Worm (Caenorhabditis elegans): ENCODE measurements around the gene Y105C5A.10.

DNA sequence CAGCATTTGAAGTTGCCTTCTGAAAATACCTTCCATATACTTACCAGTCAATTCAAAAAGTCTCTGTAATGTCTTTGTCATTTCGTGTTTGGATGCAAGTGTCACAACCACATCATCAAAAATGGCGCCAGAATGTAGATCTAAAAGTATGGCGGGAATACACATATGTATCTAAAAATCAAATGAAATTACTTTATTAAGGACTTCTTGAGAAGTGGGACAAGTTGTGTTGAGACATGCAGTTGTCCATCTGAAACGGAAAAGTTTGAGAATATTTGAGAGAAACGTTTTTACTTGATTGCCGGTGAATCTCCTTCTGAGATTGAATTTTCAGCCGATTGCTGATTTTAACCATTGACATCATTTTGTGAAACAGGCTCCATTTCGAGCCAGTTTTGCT lies 43.6 kb upstream of the Y105C5A.10 start:
- TF ChIP-seq W03F9.2 (tag; optimal IDR thresholded peaks at IDR 0.05), result no peak
- TF ChIP-seq him-1 (tag; optimal IDR thresholded peaks at IDR 0.05), result no peak
- no peak for TF ChIP-seq dao-5 (tag; optimal IDR thresholded peaks at IDR 0.05)

Measured in whole organism, L4/young adult.